Worm (Caenorhabditis elegans) whole organism, young adult: ENCODE measurements around the gene dmd-5.

Source experiments
- D2030.7 ChIP-seq: fragments of 200-800 bp; sonication (Bioruptor generic); IDR thresholded peaks from 2 replicates; pipeline ENCODE4 v1.3.6; 2022; ENCODE audit warnings: missing genetic modification reagents, missing genetic modification characterization, missing compliant biosample characterization
- K11D2.4 ChIP-seq: fragments of 200-800 bp; sonication (Bioruptor generic); IDR thresholded peaks from 2 replicates; pipeline ENCODE4 v1.3.6; 2022; ENCODE audit warnings: missing genetic modification reagents, missing genetic modification characterization, missing compliant biosample characterization
- Y67H2A.10 ChIP-seq: fragments of 200-800 bp; sonication (Bioruptor generic); conservative IDR thresholded peaks from 2 replicates; pipeline ENCODE4 v1.3.6; 2022; ENCODE audit warnings: missing genetic modification reagents, missing genetic modification characterization, missing compliant biosample characterization
- chd-7 ChIP-seq: sonication (generic microtip); optimal IDR thresholded peaks from 2 replicates; lab custom pipeline; 2016; ENCODE audit warnings: mild to moderate bottlenecking, missing genetic modification characterization, moderate library complexity, missing compliant biosample characterization
- die-1 ChIP-seq: sonication (generic microtip); optimal IDR thresholded peaks from 2 replicates; lab custom pipeline; 2016; ENCODE audit warnings: missing genotype, mild to moderate bottlenecking, missing genetic modification characterization, missing compliant biosample characterization
- hlh-12 ChIP-seq: sonication (generic microtip); optimal IDR thresholded peaks from 2 replicates; lab custom pipeline; 2016; ENCODE audit warnings: missing genetic modification characterization, missing compliant biosample characterization
- lsl-1 ChIP-seq: fragments of 200-800 bp; sonication (Bioruptor generic); optimal IDR thresholded peaks from 2 replicates; lab custom pipeline; 2018; ENCODE audit warnings: mild to moderate bottlenecking, missing genetic modification characterization, moderate library complexity, missing compliant biosample characterization
- unc-62 ChIP-seq: fragments of 150-350 bp; optimal IDR thresholded peaks from 2 replicates; lab custom pipeline; 2014; ENCODE audit warnings: missing biosample characterization, missing genetic modification reagents, missing genetic modification characterization

- TF ChIP-seq K11D2.4 (GFP tag; lab: Robert Waterston, UW) (no peak), hlh-12 (no peak), lsl-1 (GFP tag; lab: Kevin White, UChicago) (no peak), Y67H2A.10 (no peak), D2030.7 (GFP tag; lab: Robert Waterston, UW) (no peak), die-1 (tag; lab: Kevin White, UChicago) (no peak), chd-7 (tag; lab: Kevin White, UChicago) (no peak), unc-62 (GFP tag; lab: Kevin White, UChicago) (no peak)
Observed at ce11 chrII:5794195-5794594, 20.2 kb upstream of the dmd-5 start, which contains the start of gene acdh-8.
